Worm (Caenorhabditis elegans): ENCODE data around the gene F53G2.2.

ce11 chrII:2442243-2442642 is 39.5 kb upstream of the F53G2.2 start:
- TF ChIP-seq lin-14 (GFP tag; optimal IDR thresholded peaks at IDR 0.05) (peak; percentile 70), unc-86 (tag; optimal IDR thresholded peaks at IDR 0.05) (no peak), alr-1 (tag; optimal IDR thresholded peaks at IDR 0.05; ENCODE audit: borderline replicate concordance) (no peak), unc-62 (GFP tag; optimal IDR thresholded peaks at IDR 0.05) (no peak), skn-1 (tag; optimal IDR thresholded peaks at IDR 0.05) (no peak), fos-1 (tag; optimal IDR thresholded peaks at IDR 0.05) (peak; percentile 20), unc-30 (tag; optimal IDR thresholded peaks at IDR 0.05) (no peak), efl-1 (optimal IDR thresholded peaks at IDR 0.05) (peak in 1 of 2 experiments; percentile 20), efl-1 (GFP tag; optimal IDR thresholded peaks at IDR 0.05 in 1 of 2) (peak in 1 of 2 experiments; percentile 92), ztf-11 (tag; optimal IDR thresholded peaks at IDR 0.05) (no peak), elt-2 (tag; optimal IDR thresholded peaks at IDR 0.05) (peak; percentile 12), aha-1 (tag; optimal IDR thresholded peaks at IDR 0.05) (no peak), lin-13 (GFP tag; optimal IDR thresholded peaks at IDR 0.05) (no peak), ceh-90 (tag; optimal IDR thresholded peaks at IDR 0.05) (no peak)

All from whole organism, L1 larva.